Worm (Caenorhabditis elegans): ENCODE data around the gene nhr-39.

ce11 chrV:9332611-9333315 lies 29.6 kb downstream of the nhr-39 start:
- TF ChIP-seq ref-1 (GFP tag; conservative IDR thresholded peaks at IDR 0.05) (no peak), ztf-29 (GFP tag; IDR thresholded peaks at IDR 0.05) (no peak), ztf-23 (GFP tag; IDR thresholded peaks at IDR 0.05) (no peak), tab-1 (GFP tag; IDR thresholded peaks at IDR 0.05) (no peak), klf-2 (GFP tag; conservative IDR thresholded peaks at IDR 0.05) (no peak)

All from whole organism, midembryonic.